Worm (Caenorhabditis elegans) whole organism, mixed stage, embryonic: ENCODE results near the gene eel-1.

Experiments
- M03D4.4 ChIP-seq: sonication (generic microtip); optimal IDR thresholded peaks from 2 replicates; lab custom pipeline; 2017; ENCODE audit warnings: mild to moderate bottlenecking, missing genetic modification characterization, missing compliant biosample characterization
- bed-3 ChIP-seq: fragments of 200-800 bp; sonication (Bioruptor generic); optimal IDR thresholded peaks from 3 replicates; lab custom pipeline; 2018; ENCODE audit warnings: mild to moderate bottlenecking, missing genetic modification characterization, moderate library complexity, missing compliant biosample characterization
- ceh-43 ChIP-seq: fragments of 200-800 bp; sonication (Bioruptor generic); optimal IDR thresholded peaks from 2 replicates; lab custom pipeline; 2018; ENCODE audit warnings: mild to moderate bottlenecking, missing genetic modification characterization, moderate library complexity, missing compliant biosample characterization
- ceh-83 ChIP-seq: fragments of 200-800 bp; sonication (Bioruptor generic); optimal IDR thresholded peaks from 2 replicates; lab custom pipeline; 2018; ENCODE audit warnings: mild to moderate bottlenecking, missing genetic modification characterization, missing compliant biosample characterization
- ces-1 ChIP-seq: fragments of 150-350 bp; optimal IDR thresholded peaks from 2 replicates; lab custom pipeline; 2014; ENCODE audit warnings: missing biosample characterization, missing genetic modification reagents, missing genetic modification characterization
- cnd-1 ChIP-seq: fragments of 200-800 bp; sonication (Bioruptor generic); optimal IDR thresholded peaks from 2 replicates; lab custom pipeline; 2018; ENCODE audit warnings: mild to moderate bottlenecking, missing genetic modification characterization, missing compliant biosample characterization
- drap-1 ChIP-seq: fragments of 200-800 bp; sonication (Bioruptor generic); optimal IDR thresholded peaks from 3 replicates; lab custom pipeline; 2018; ENCODE audit warnings: mild to moderate bottlenecking, missing genetic modification characterization, missing compliant biosample characterization
- elt-1 ChIP-seq: sonication (generic microtip); optimal IDR thresholded peaks from 2 replicates; lab custom pipeline; 2017; ENCODE audit warnings: missing genetic modification characterization, mild to moderate bottlenecking, missing compliant biosample characterization, antibody characterized with exemption, moderate library complexity, borderline replicate concordance; ENCODE audit not compliant: insufficient read depth
- flh-1 ChIP-seq: fragments of 200-800 bp; sonication (Bioruptor generic); optimal IDR thresholded peaks from 2 replicates; lab custom pipeline; 2018; ENCODE audit warnings: mild to moderate bottlenecking, missing genetic modification characterization, moderate library complexity, missing compliant biosample characterization
- ham-2 ChIP-seq: fragments of 200-800 bp; sonication (Bioruptor generic); optimal IDR thresholded peaks from 2 replicates; lab custom pipeline; 2018; ENCODE audit warnings: mild to moderate bottlenecking, missing genetic modification characterization, missing compliant biosample characterization
- hlh-1 ChIP-seq: fragments of 150-350 bp; optimal IDR thresholded peaks from 2 replicates; lab custom pipeline; 2014; ENCODE audit warnings: missing biosample characterization, missing genetic modification reagents, missing genetic modification characterization
- lin-13 ChIP-seq: fragments of 150-350 bp; optimal IDR thresholded peaks from 2 replicates; lab custom pipeline; 2014; ENCODE audit warnings: missing biosample characterization, missing genetic modification characterization
- lin-32 ChIP-seq: fragments of 200-800 bp; sonication (Bioruptor generic); optimal IDR thresholded peaks from 2 replicates; lab custom pipeline; 2018; ENCODE audit warnings: mild to moderate bottlenecking, missing genetic modification characterization, missing compliant biosample characterization
- lsy-2 ChIP-seq: fragments of 150-350 bp; optimal IDR thresholded peaks from 2 replicates; lab custom pipeline; 2014; ENCODE audit warnings: missing biosample characterization, missing genetic modification characterization
- mab-5 ChIP-seq: fragments of 150-350 bp; optimal IDR thresholded peaks from 2 replicates; lab custom pipeline; 2014; ENCODE audit warnings: missing biosample characterization, missing genetic modification characterization
- mep-1 ChIP-seq: fragments of 150-350 bp; optimal IDR thresholded peaks from 2 replicates; lab custom pipeline; 2017; ENCODE audit warnings: missing biosample characterization, missing genetic modification reagents, missing genetic modification characterization, inconsistent platforms
- mls-2 ChIP-seq: sonication (generic microtip); optimal IDR thresholded peaks from 2 replicates; lab custom pipeline; 2016; ENCODE audit warnings: mild to moderate bottlenecking, missing genetic modification characterization, moderate library complexity, missing compliant biosample characterization
- nhr-12 ChIP-seq: fragments of 150-350 bp; optimal IDR thresholded peaks from 2 replicates; lab custom pipeline; 2014; ENCODE audit warnings: missing biosample characterization, missing genetic modification characterization
- nhr-2 ChIP-seq: fragments of 150-350 bp; optimal IDR thresholded peaks from 2 replicates; lab custom pipeline; 2014; ENCODE audit warnings: missing biosample characterization, missing genetic modification characterization
- nhr-237 ChIP-seq: fragments of 150-350 bp; optimal IDR thresholded peaks from 2 replicates; lab custom pipeline; 2014; ENCODE audit warnings: missing biosample characterization, missing genetic modification characterization
- nhr-76 ChIP-seq: sonication (generic microtip); optimal IDR thresholded peaks from 2 replicates; lab custom pipeline; 2017; ENCODE audit warnings: missing biosample characterization, missing genetic modification characterization
- pha-4 ChIP-seq: fragments of 150-350 bp; optimal IDR thresholded peaks from 2 replicates; lab custom pipeline; 2018; ENCODE audit warnings: missing biosample characterization, missing genetic modification reagents, missing genetic modification characterization
- sem-2 ChIP-seq: fragments of 200-800 bp; sonication (Bioruptor generic); optimal IDR thresholded peaks from 2 replicates; lab custom pipeline; 2018; ENCODE audit warnings: mild to moderate bottlenecking, missing genetic modification characterization, missing compliant biosample characterization
- snpc-4 ChIP-seq: fragments of 150-350 bp; optimal IDR thresholded peaks from 2 replicates; lab custom pipeline; 2014; ENCODE audit warnings: missing biosample characterization, missing genetic modification characterization
- sptf-1 ChIP-seq: sonication (generic microtip); optimal IDR thresholded peaks from 2 replicates; lab custom pipeline; 2017; ENCODE audit warnings: mild to moderate bottlenecking, missing genetic modification characterization, moderate library complexity, missing compliant biosample characterization
- tbx-8 ChIP-seq: fragments of 200-800 bp; sonication (Bioruptor generic); optimal IDR thresholded peaks from 2 replicates; lab custom pipeline; 2018; ENCODE audit warnings: mild to moderate bottlenecking, missing genetic modification characterization, moderate library complexity, missing compliant biosample characterization
- unc-120 ChIP-seq: sonication (generic microtip); optimal IDR thresholded peaks from 2 replicates; lab custom pipeline; 2017; ENCODE audit warnings: missing genetic modification characterization, missing compliant biosample characterization; ENCODE audit not compliant: poor library complexity, severe bottlenecking
- unc-39 ChIP-seq: fragments of 150-350 bp; optimal IDR thresholded peaks from 2 replicates; lab custom pipeline; 2014; ENCODE audit warnings: missing biosample characterization, missing genetic modification characterization
- zip-8 ChIP-seq: fragments of 150-350 bp; optimal IDR thresholded peaks from 2 replicates; lab custom pipeline; 2014; ENCODE audit warnings: missing biosample characterization, missing genetic modification characterization
- ztf-11 ChIP-seq: fragments of 150-350 bp; optimal IDR thresholded peaks from 2 replicates; lab custom pipeline; 2014; ENCODE audit warnings: missing biosample characterization, missing genetic modification characterization

Gene eel-1

DNA sequence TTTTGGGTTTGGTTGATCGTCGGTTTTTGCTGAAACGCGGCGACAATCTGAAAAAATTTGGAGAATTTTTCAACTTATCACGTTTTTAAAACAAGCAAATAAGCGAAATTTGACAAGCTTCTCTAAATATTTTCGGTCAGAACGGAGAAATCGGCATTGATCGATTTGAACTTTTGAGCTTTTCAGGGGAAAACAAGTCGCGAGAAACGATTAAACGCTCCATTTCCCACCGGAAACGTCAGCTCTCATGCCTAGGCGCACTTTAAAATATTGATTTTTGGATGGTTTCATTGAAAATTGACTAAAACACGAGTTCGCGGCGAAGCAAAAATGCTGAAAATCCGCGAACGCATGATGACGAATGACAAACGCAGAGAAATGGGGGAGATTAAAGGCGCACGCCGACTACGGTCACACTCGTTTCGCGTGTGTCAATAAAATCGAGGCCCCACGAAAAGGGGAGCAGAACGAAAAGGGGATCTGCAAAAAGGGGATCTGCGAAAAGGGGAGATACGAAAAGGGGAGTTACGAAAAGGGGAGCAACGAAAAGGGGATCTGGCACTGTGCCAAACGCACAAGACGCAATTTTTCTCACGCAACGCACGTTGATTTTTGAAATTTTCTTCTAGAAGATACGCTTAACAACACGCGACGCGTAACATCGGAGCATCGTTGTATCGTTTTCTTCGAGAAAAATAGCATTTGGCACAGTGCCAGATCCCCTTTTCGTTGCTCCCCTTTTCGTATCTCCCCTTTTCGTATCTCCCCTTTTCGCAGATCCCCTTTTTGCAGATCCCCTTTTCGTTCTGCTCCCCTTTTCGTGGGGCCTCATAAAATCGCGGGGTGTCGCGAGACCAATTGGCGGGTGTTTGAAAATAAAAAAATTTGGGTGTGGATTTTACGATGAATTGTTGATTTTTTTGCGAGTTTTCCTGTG is at the start of gene eel-1:
Gene eel-1, minus strand, starts transcription at position 51 of the 937 bp plus-strand sequence.
- peak; percentile 90 for TF ChIP-seq mls-2 (tag; lab: Kevin White, UChicago)
- TF ChIP-seq drap-1, result peak; percentile 89
- peak; percentile 78 for TF ChIP-seq pha-4
- TF ChIP-seq cnd-1 (tag; lab: Kevin White, UChicago), result peak; percentile 83
- peak; percentile 86 for TF ChIP-seq M03D4.4 (tag; lab: Kevin White, UChicago)
- TF ChIP-seq lin-13 (tag; lab: Kevin White, UChicago), result peak; percentile 95
- TF ChIP-seq mep-1, result peak; percentile 74
- TF ChIP-seq flh-1 (GFP tag; lab: Kevin White, UChicago), result peak; percentile 20
- TF ChIP-seq sptf-1 (tag; lab: Kevin White, UChicago), result peak; percentile 93
- peak; percentile 75 for TF ChIP-seq ceh-83
- TF ChIP-seq hlh-1 (tag; lab: Kevin White, UChicago), result peak; percentile 14
- TF ChIP-seq tbx-8, result peak; percentile 74
- peak; percentile 92 for TF ChIP-seq unc-120 (tag; lab: Kevin White, UChicago)
- peak; percentile 64 for TF ChIP-seq ham-2 (GFP tag; lab: Kevin White, UChicago)
- TF ChIP-seq ceh-43 (GFP tag; lab: Kevin White, UChicago), result peak; percentile 57
- peak; percentile 69 for TF ChIP-seq sem-2 (GFP tag; lab: Kevin White, UChicago)
- TF ChIP-seq bed-3 (GFP tag; lab: Kevin White, UChicago), result peak; percentile 72
- TF ChIP-seq lin-32 (GFP tag; lab: Kevin White, UChicago), result peak; percentile 74
- peak; percentile 95 for TF ChIP-seq lsy-2 (tag; lab: Kevin White, UChicago)

DNA sequence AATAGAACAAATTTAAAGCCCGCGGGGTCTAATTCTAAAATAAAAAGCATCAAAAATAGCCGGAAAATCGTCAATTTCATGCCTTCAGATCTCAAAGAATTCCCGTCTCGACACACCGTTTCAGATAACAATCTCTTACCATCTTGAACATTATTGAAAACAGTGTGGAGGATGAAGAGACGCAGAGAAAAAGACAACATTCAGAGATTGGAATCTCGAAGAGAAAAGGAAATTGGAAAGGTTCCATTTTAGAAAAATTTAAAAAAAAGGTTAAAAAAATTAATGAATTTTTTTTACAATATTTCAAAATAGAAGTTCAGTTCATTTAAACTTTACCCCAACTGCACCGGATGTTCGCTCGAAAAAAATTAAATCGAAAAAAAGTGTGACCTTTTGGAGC is 47.1 kb upstream of the eel-1 start:
- no peak for TF ChIP-seq nhr-12 (tag; lab: Kevin White, UChicago)
- TF ChIP-seq nhr-76 (tag; lab: Kevin White, UChicago), result no peak
- peak; percentile 88 for TF ChIP-seq elt-1 (tag; lab: Kevin White, UChicago)

- TF ChIP-seq ztf-11 (tag; lab: Kevin White, UChicago), result no peak
- TF ChIP-seq mab-5 (tag; lab: Kevin White, UChicago), result no peak
- no peak for TF ChIP-seq cnd-1 (tag; lab: Kevin White, UChicago)
- TF ChIP-seq nhr-2 (tag; lab: Kevin White, UChicago), result no peak
- no peak for TF ChIP-seq nhr-237 (tag; lab: Kevin White, UChicago)
- no peak for TF ChIP-seq lsy-2 (tag; lab: Kevin White, UChicago)
- TF ChIP-seq ces-1 (GFP tag; lab: Kevin White, UChicago), result peak; percentile 85
Measured at ce11 chrIV:3095995-3096544, 46.2 kb upstream of the eel-1 start.

ce11 chrIV:3092978-3093377 is 43.1 kb upstream of the eel-1 start:
- no peak for TF ChIP-seq drap-1
- no peak for TF ChIP-seq lsy-2 (tag; lab: Kevin White, UChicago)
- no peak for TF ChIP-seq sem-2 (GFP tag; lab: Kevin White, UChicago)
- no peak for TF ChIP-seq zip-8 (tag; lab: Kevin White, UChicago)
- TF ChIP-seq sptf-1 (tag; lab: Kevin White, UChicago), result no peak
- no peak for TF ChIP-seq ceh-43 (GFP tag; lab: Kevin White, UChicago)
- TF ChIP-seq tbx-8, result no peak
- TF ChIP-seq unc-39, result no peak
- no peak for TF ChIP-seq flh-1 (GFP tag; lab: Kevin White, UChicago)
- no peak for TF ChIP-seq nhr-76 (tag; lab: Kevin White, UChicago)
- no peak for TF ChIP-seq ham-2 (GFP tag; lab: Kevin White, UChicago)
- no peak for TF ChIP-seq unc-120 (tag; lab: Kevin White, UChicago)
- TF ChIP-seq nhr-2 (tag; lab: Kevin White, UChicago), result no peak
- TF ChIP-seq snpc-4, result no peak
- TF ChIP-seq M03D4.4 (tag; lab: Kevin White, UChicago), result no peak
- no peak for TF ChIP-seq mls-2 (tag; lab: Kevin White, UChicago)
- no peak for TF ChIP-seq ztf-11 (tag; lab: Kevin White, UChicago)
- no peak for TF ChIP-seq hlh-1 (tag; lab: Kevin White, UChicago)
- TF ChIP-seq elt-1 (tag; lab: Kevin White, UChicago), result no peak
